Fruit fly (Drosophila melanogaster) whole organism, adult: ENCODE measurements around the gene CG10337.

Experiments used
- CG12768 ChIP-seq: fragments of 200-800 bp; sonication (Bioruptor generic); optimal IDR thresholded peaks from 2 replicates; lab custom pipeline; 2017; ENCODE audit warnings: missing biosample characterization, missing genetic modification characterization, mild to moderate bottlenecking, moderate library complexity, missing genetic modification reagents
- CG14711 ChIP-seq: fragments of 200-800 bp; sonication (Bioruptor generic); optimal IDR thresholded peaks from 2 replicates; lab custom pipeline; 2018; ENCODE audit warnings: missing biosample characterization, mild to moderate bottlenecking, missing genetic modification characterization, moderate library complexity
- CG7045 ChIP-seq: fragments of 200-800 bp; sonication (Bioruptor generic); optimal IDR thresholded peaks from 2 replicates; lab custom pipeline; 2017; ENCODE audit warnings: missing biosample characterization, mild to moderate bottlenecking, missing genetic modification characterization
- CG7101 ChIP-seq: fragments of 200-800 bp; sonication (Bioruptor generic); optimal IDR thresholded peaks from 2 replicates; lab custom pipeline; 2018; ENCODE audit warnings: missing biosample characterization, mild to moderate bottlenecking, missing genetic modification characterization, moderate library complexity
- Clk ChIP-seq: fragments of 200-800 bp; sonication (Bioruptor generic); optimal IDR thresholded peaks from 2 replicates; lab custom pipeline; 2017; ENCODE audit warnings: missing biosample characterization, missing genetic modification characterization
- Crg-1 ChIP-seq: fragments of 200-800 bp; sonication (Bioruptor generic); optimal IDR thresholded peaks from 2 replicates; lab custom pipeline; 2016; ENCODE audit warnings: missing biosample characterization, missing genetic modification characterization
- Hr96 ChIP-seq: fragments of 200-800 bp; sonication (Bioruptor generic); optimal IDR thresholded peaks from 2 replicates; lab custom pipeline; 2016; ENCODE audit warnings: missing biosample characterization, missing genetic modification characterization
- Mnt ChIP-seq: fragments of 200-800 bp; sonication (Bioruptor generic); optimal IDR thresholded peaks from 2 replicates; lab custom pipeline; 2016; ENCODE audit warnings: missing biosample characterization, mild to moderate bottlenecking, missing genetic modification characterization
- bab1 ChIP-seq: fragments of 200-800 bp; sonication (Bioruptor generic); optimal IDR thresholded peaks from 3 replicates; lab custom pipeline; 2019; ENCODE audit warnings: missing biosample characterization, mild to moderate bottlenecking, missing genetic modification characterization, moderate library complexity
- cic ChIP-seq: fragments of 200-800 bp; sonication (Bioruptor generic); optimal IDR thresholded peaks from 2 replicates; lab custom pipeline; 2017; ENCODE audit warnings: missing biosample characterization, mild to moderate bottlenecking, missing genetic modification characterization, moderate library complexity
- cnc ChIP-seq, 2 experiments: fragments of >200 bp; optimal IDR thresholded peaks; 2 replicates each; lab custom pipeline; 2017
- kay ChIP-seq: fragments of 200-800 bp; sonication (Bioruptor generic); peaks from one replicate; lab custom pipeline; 2016; ENCODE audit warnings: missing biosample characterization, missing genetic modification characterization, borderline replicate concordance
- tj ChIP-seq: fragments of 200-800 bp; sonication (Bioruptor generic); optimal IDR thresholded peaks from 3 replicates; lab custom pipeline; 2017; ENCODE audit warnings: missing biosample characterization, mild to moderate bottlenecking, missing genetic modification characterization, moderate library complexity
- toe ChIP-seq: fragments of 200-800 bp; sonication (Bioruptor generic); optimal IDR thresholded peaks from 2 replicates; lab custom pipeline; 2016; ENCODE audit warnings: missing biosample characterization, missing genetic modification characterization

DNA sequence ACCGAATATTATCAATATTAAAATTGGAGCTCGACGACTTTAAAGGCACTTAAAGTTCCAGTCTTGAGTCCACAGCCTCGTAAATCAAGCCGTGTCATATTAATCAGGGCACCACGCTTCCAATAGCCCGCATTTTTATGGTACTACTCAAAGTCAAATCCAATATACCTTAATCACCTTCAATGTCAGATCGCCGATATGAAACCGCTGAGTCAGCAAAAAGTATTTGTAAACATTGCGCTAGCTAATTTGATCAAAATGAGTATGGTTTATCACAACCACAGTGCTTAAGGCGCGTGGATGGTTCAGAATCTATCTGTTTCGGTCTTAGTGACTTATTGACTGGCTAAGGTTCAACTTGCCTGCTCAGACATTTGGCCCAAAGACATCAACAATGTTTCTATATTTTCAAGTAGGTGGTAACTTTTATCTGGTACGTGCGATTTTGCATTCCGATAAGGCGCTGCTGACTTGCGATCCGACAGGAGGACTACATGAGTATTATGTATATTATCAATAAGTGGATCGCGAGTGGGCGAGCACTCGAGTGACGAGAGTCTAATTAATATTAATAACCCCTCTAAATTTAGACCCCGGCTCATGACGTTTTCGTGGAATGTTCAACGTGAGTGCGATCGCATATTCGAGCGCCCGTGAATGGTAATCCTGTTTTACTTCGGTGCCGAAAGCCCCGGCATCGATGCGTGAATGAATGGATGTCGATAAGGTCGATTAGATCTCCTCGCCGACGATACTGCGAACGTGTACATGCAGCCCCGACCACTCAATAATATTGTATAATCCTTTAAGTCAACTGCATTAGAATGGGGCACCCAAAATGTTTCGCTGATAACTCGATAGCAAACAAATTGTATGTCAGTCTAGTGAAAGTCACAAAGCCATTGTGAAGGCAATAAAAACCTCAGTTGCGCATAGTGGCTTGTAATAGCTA lies 16.5 kb upstream of the CG10337 start, which contains the start of gene CG13078:
- TF ChIP-seq CG7101 (tag; lab: Kevin White, UChicago) (no peak), Crg-1 (GFP tag; lab: Kevin White, UChicago) (no peak), CG14711 (tag; lab: Kevin White, UChicago) (no peak), bab1 (GFP tag; lab: Kevin White, UChicago) (no peak), Mnt (GFP tag; lab: Kevin White, UChicago) (no peak), cic (GFP tag; lab: Kevin White, UChicago) (no peak), cnc (optimal IDR thresholded peaks at IDR 0.05; lab: Kevin White, UChicago) (no peak), CG7045 (GFP tag; lab: Kevin White, UChicago) (no peak), tj (GFP tag; lab: Kevin White, UChicago) (peak; percentile 35), CG12768 (GFP tag; lab: Kevin White, UChicago) (no peak), toe (GFP tag; lab: Kevin White, UChicago) (no peak), kay (GFP tag; lab: Kevin White, UChicago) (no peak), Clk (no peak), Hr96 (GFP tag; lab: Kevin White, UChicago) (no peak)
